ENCODE assay signal across 1 fruit fly cellular context in the genomic region with DNA sequence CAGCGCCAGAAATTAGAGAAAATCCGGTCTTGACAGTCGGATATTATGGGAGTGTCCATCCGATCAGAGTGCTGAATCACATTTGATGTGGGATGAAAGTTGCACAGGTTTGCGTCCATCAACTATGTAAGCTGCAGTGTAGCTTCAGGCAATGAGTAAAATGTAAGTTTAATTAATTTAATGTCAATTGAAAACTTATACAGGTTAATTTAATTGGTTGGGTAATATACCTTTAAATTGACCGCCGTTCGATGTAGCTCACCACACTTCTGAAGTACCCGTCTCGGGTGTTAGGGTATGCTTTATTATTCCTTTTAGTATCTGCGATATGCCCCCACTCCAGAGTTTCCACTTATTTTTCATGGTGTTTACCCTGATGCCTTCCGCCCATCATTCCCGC.
A peak's percentile ranks its signal among the peaks of the same experiment; 100 is the strongest.
TF ChIP-seq lines count a peak whose summit lies in the region.

No protein-coding gene starts in this region.

TF ChIP-seq in whole organism, embryonic, 481 proteins besides CTCF, POLR2A, EP300 and RAD21 (continued from another document):
- TF ChIP-seq cg (GFP tag; optimal IDR thresholded peaks at IDR 0.05; lab: Kevin White, UChicago) (no peak), twi (tag; optimal IDR thresholded peaks at IDR 0.05; lab: Kevin White, UChicago) (no peak), E2f2 (GFP tag; IDR thresholded peaks at IDR 0.05; lab: Robert Waterston, UW) (peak; percentile 36; the same call in 1 of the 2 replicates), CG17361 (GFP tag; IDR thresholded peaks at IDR 0.05; lab: Robert Waterston, UW) (0 out of 3 replicates have a peak, but pooled peaks have one; percentile 19), yki (optimal IDR thresholded peaks at IDR 0.05; lab: Kevin White, UChicago) (no peak), CG2120 (GFP tag; optimal IDR thresholded peaks at IDR 0.05; lab: Kevin White, UChicago) (peak; percentile 52), sc (optimal IDR thresholded peaks at IDR 0.05; lab: Kevin White, UChicago) (no peak), sc (GFP tag; optimal IDR thresholded peaks at IDR 0.05; lab: Kevin White, UChicago) (no peak), CG18476 (GFP tag; optimal IDR thresholded peaks at IDR 0.05; lab: Kevin White, UChicago) (no peak), CG17829 (tag; optimal IDR thresholded peaks at IDR 0.05; lab: Kevin White, UChicago) (no peak), Trl (optimal IDR thresholded peaks at IDR 0.05; lab: Kevin White, UChicago) (no peak), Trl (GFP tag; optimal IDR thresholded peaks at IDR 0.05; lab: Kevin White, UChicago) (no peak), Nf-YA (GFP tag; IDR thresholded peaks at IDR 0.05; lab: Robert Waterston, UW) (no peak), CG1792 (GFP tag; optimal IDR thresholded peaks at IDR 0.05; lab: Kevin White, UChicago) (no peak), CG9727 (GFP tag; optimal IDR thresholded peaks at IDR 0.05; lab: Kevin White, UChicago) (peak; percentile 13), ttk (GFP tag; IDR thresholded peaks at IDR 0.05; lab: Robert Waterston, UW) (peak; percentile 50; the same call in 1 of the 2 replicates), Dfd (GFP tag; optimal IDR thresholded peaks at IDR 0.05; lab: Kevin White, UChicago) (no peak), sob (GFP tag; IDR thresholded peaks at IDR 0.05; lab: Robert Waterston, UW) (0 out of 2 replicates have a peak, but pooled peaks have one; percentile 42), Spps (tag; optimal IDR thresholded peaks at IDR 0.05; lab: Kevin White, UChicago) (no peak), CG8281 (tag; optimal IDR thresholded peaks at IDR 0.05; lab: Kevin White, UChicago) (no peak), Optix (GFP tag; IDR thresholded peaks at IDR 0.05; lab: Robert Waterston, UW) (0 out of 3 replicates have a peak, but pooled peaks have one; percentile 18), Dbx (GFP tag; IDR thresholded peaks at IDR 0.05; lab: Robert Waterston, UW) (peak; percentile 66; the same call in 2 of the 3 replicates), al (GFP tag; IDR thresholded peaks at IDR 0.05; lab: Robert Waterston, UW) (0 out of 2 replicates have a peak, but pooled peaks have one; percentile 21), p53 (GFP tag; optimal IDR thresholded peaks at IDR 0.05; lab: Kevin White, UChicago) (no peak), CG3847 (GFP tag; IDR thresholded peaks at IDR 0.05; lab: Robert Waterston, UW) (no peak), lmd (GFP tag; IDR thresholded peaks at IDR 0.05; lab: Robert Waterston, UW) (peak; percentile 49), Fer2 (tag; optimal IDR thresholded peaks at IDR 0.05; lab: Kevin White, UChicago) (no peak), CG2875 (GFP tag; optimal IDR thresholded peaks at IDR 0.05; lab: Kevin White, UChicago) (no peak), slp2 (GFP tag; optimal IDR thresholded peaks at IDR 0.05; lab: Kevin White, UChicago) (no peak), CG12769 (tag; optimal IDR thresholded peaks at IDR 0.05; lab: Kevin White, UChicago) (peak; percentile 31), Deaf1 (tag; optimal IDR thresholded peaks at IDR 0.05; lab: Kevin White, UChicago) (no peak), CG2678 (tag; optimal IDR thresholded peaks at IDR 0.05; lab: Kevin White, UChicago) (peak; percentile 55), CG17912 (GFP tag; optimal IDR thresholded peaks at IDR 0.05; lab: Kevin White, UChicago) (no peak), CG16779 (GFP tag; IDR thresholded peaks at IDR 0.05; lab: Robert Waterston, UW) (no peak), CG12104 (GFP tag; optimal IDR thresholded peaks at IDR 0.05; lab: Kevin White, UChicago) (no peak), CG9932 (GFP tag; IDR thresholded peaks at IDR 0.05; lab: Robert Waterston, UW) (peak; percentile 39), tap (tag; optimal IDR thresholded peaks at IDR 0.05; lab: Kevin White, UChicago) (no peak), CG16815 (GFP tag; optimal IDR thresholded peaks at IDR 0.05; lab: Kevin White, UChicago) (no peak), gcm (GFP tag; optimal IDR thresholded peaks at IDR 0.05; lab: Kevin White, UChicago) (no peak), klu (GFP tag; IDR thresholded peaks at IDR 0.05; lab: Robert Waterston, UW) (0 out of 2 replicates have a peak, but pooled peaks have one; percentile 10), Oli (tag; optimal IDR thresholded peaks at IDR 0.05; lab: Kevin White, UChicago) (peak; percentile 12), CG6689 (GFP tag; IDR thresholded peaks at IDR 0.05; lab: Robert Waterston, UW) (peak; percentile 38), CG6791 (GFP tag; IDR thresholded peaks at IDR 0.05; lab: Robert Waterston, UW; ENCODE audit: partially characterized antibody) (no peak), ind (GFP tag; optimal IDR thresholded peaks at IDR 0.05; lab: Kevin White, UChicago) (no peak), CG10209 (GFP tag; optimal IDR thresholded peaks at IDR 0.05; lab: Kevin White, UChicago) (peak; percentile 15), eve (GFP tag; optimal IDR thresholded peaks at IDR 0.05; lab: Kevin White, UChicago) (no peak), CG17328 (GFP tag; IDR thresholded peaks at IDR 0.05; lab: Robert Waterston, UW) (peak; percentile 40; the same call in 1 of the 2 replicates), CG18599 (GFP tag; optimal IDR thresholded peaks at IDR 0.05; lab: Kevin White, UChicago) (peak; percentile 72), Hr51 (GFP tag; optimal IDR thresholded peaks at IDR 0.05; lab: Kevin White, UChicago) (peak in 1 of 2 experiments; percentile 28), CG12071 (GFP tag; optimal IDR thresholded peaks at IDR 0.05; lab: Kevin White, UChicago) (no peak), Rfx (GFP tag; IDR thresholded peaks at IDR 0.05; lab: Robert Waterston, UW) (peak; percentile 69), CG14441 (GFP tag; IDR thresholded peaks at IDR 0.05; lab: Robert Waterston, UW) (peak; percentile 58), CG8290 (GFP tag; optimal IDR thresholded peaks at IDR 0.05; lab: Kevin White, UChicago) (no peak), CG8290 (tag; optimal IDR thresholded peaks at IDR 0.05; lab: Kevin White, UChicago) (peak in 1 of 2 experiments; percentile 45), Fer1 (GFP tag; optimal IDR thresholded peaks at IDR 0.05; lab: Kevin White, UChicago) (peak; percentile 40), CG8478 (optimal IDR thresholded peaks at IDR 0.05; lab: Kevin White, UChicago) (no peak), wek (GFP tag; optimal IDR thresholded peaks at IDR 0.05; lab: Kevin White, UChicago) (no peak), gem (tag; optimal IDR thresholded peaks at IDR 0.05; lab: Kevin White, UChicago) (no peak), lilli (GFP tag; optimal IDR thresholded peaks at IDR 0.05; lab: Kevin White, UChicago) (peak; percentile 29), tll (GFP tag; optimal IDR thresholded peaks at IDR 0.05; lab: Kevin White, UChicago) (no peak), grn (GFP tag; optimal IDR thresholded peaks at IDR 0.05; lab: Kevin White, UChicago) (no peak), Atf-2 (GFP tag; optimal IDR thresholded peaks at IDR 0.05; lab: Kevin White, UChicago) (no peak), CG4360 (GFP tag; IDR thresholded peaks at IDR 0.05; lab: Robert Waterston, UW) (0 out of 2 replicates have a peak, but pooled peaks have one; percentile 15), CG7839 (tag; optimal IDR thresholded peaks at IDR 0.05; lab: Kevin White, UChicago) (peak; percentile 32), hkb (optimal IDR thresholded peaks at IDR 0.05; lab: Kevin White, UChicago) (no peak), hkb (GFP tag; IDR thresholded peaks at IDR 0.05; lab: Robert Waterston, UW) (peak; percentile 55; the same call in 1 of the 2 replicates), CG3281 (GFP tag; optimal IDR thresholded peaks at IDR 0.05; lab: Kevin White, UChicago) (peak; percentile 23), Hmr (GFP tag; optimal IDR thresholded peaks at IDR 0.05; lab: Kevin White, UChicago) (peak; percentile 23), B-H1 (GFP tag; IDR thresholded peaks at IDR 0.05; lab: Robert Waterston, UW) (peak; percentile 27; the same call in 1 of the 3 replicates), CG5180 (GFP tag; optimal IDR thresholded peaks at IDR 0.05; lab: Kevin White, UChicago) (no peak), MBD-R2 (GFP tag; IDR thresholded peaks at IDR 0.05; lab: Robert Waterston, UW) (peak; percentile 30; the same call in 1 of the 2 replicates), CG17359 (tag; optimal IDR thresholded peaks at IDR 0.05; lab: Kevin White, UChicago) (peak; percentile 11), prd (optimal IDR thresholded peaks at IDR 0.05; lab: Kevin White, UChicago) (no peak), prd (GFP tag; IDR thresholded peaks at IDR 0.05; lab: Robert Waterston, UW) (no peak; the same call in 1 of the 3 replicates), row (GFP tag; IDR thresholded peaks at IDR 0.05; lab: Robert Waterston, UW) (peak; percentile 68), dpn (GFP tag; optimal IDR thresholded peaks at IDR 0.05; lab: Kevin White, UChicago) (peak in 1 of 2 experiments; percentile 13), Ptx1 (GFP tag; IDR thresholded peaks at IDR 0.05; lab: Robert Waterston, UW) (peak; percentile 55), Xrp1 (GFP tag; IDR thresholded peaks at IDR 0.05; lab: Robert Waterston, UW) (0 out of 2 replicates have a peak, but pooled peaks have one; percentile 34), ssp (GFP tag; IDR thresholded peaks at IDR 0.05; lab: Robert Waterston, UW) (0 out of 2 replicates have a peak, but pooled peaks have one; percentile 16), CG11504 (tag; optimal IDR thresholded peaks at IDR 0.05; lab: Kevin White, UChicago) (peak; percentile 44), CG2889 (GFP tag; IDR thresholded peaks at IDR 0.05; lab: Robert Waterston, UW) (no peak), HHEX (GFP tag; optimal IDR thresholded peaks at IDR 0.05; lab: Kevin White, UChicago) (peak; percentile 38), crc (GFP tag; optimal IDR thresholded peaks at IDR 0.05; lab: Kevin White, UChicago) (no peak), NK7.1 (GFP tag; optimal IDR thresholded peaks at IDR 0.05; lab: Kevin White, UChicago) (no peak), CG15073 (GFP tag; optimal IDR thresholded peaks at IDR 0.05; lab: Kevin White, UChicago) (no peak), Dad (GFP tag; optimal IDR thresholded peaks at IDR 0.05; lab: Kevin White, UChicago) (no peak), CG6813 (GFP tag; optimal IDR thresholded peaks at IDR 0.05; lab: Kevin White, UChicago) (no peak), CG34422 (GFP tag; IDR thresholded peaks at IDR 0.05; lab: Robert Waterston, UW) (peak; percentile 54; the same call in 1 of the 3 replicates), Fer3 (tag; optimal IDR thresholded peaks at IDR 0.05; lab: Kevin White, UChicago) (peak; percentile 37), CG4730 (GFP tag; IDR thresholded peaks at IDR 0.05; lab: Robert Waterston, UW) (peak; percentile 54; the same call in 1 of the 2 replicates), stc (GFP tag; IDR thresholded peaks at IDR 0.05; lab: Robert Waterston, UW) (no peak), H15 (GFP tag; IDR thresholded peaks at IDR 0.05; lab: Robert Waterston, UW) (no peak), HLH3B (GFP tag; IDR thresholded peaks at IDR 0.05; lab: Robert Waterston, UW) (0 out of 2 replicates have a peak, but pooled peaks have one; percentile 15), danr (GFP tag; IDR thresholded peaks at IDR 0.05; lab: Robert Waterston, UW) (no peak), Dek (tag; optimal IDR thresholded peaks at IDR 0.05; lab: Kevin White, UChicago) (no peak), dmrt99B (tag; optimal IDR thresholded peaks at IDR 0.05; lab: Kevin White, UChicago) (peak; percentile 46), CG32767 (GFP tag; IDR thresholded peaks at IDR 0.05; lab: Robert Waterston, UW) (0 out of 2 replicates have a peak, but pooled peaks have one; percentile 10), Six4 (GFP tag; optimal IDR thresholded peaks at IDR 0.05; lab: Kevin White, UChicago) (no peak), Eip74EF (GFP tag; optimal IDR thresholded peaks at IDR 0.05; lab: Kevin White, UChicago) (no peak), CG3726 (GFP tag; IDR thresholded peaks at IDR 0.05; lab: Robert Waterston, UW) (no peak), CG4328 (GFP tag; optimal IDR thresholded peaks at IDR 0.05; lab: Kevin White, UChicago) (no peak), Med (GFP tag; lab: Kevin White, UChicago) (peak; percentile 69), ci (GFP tag; IDR thresholded peaks at IDR 0.05; lab: Robert Waterston, UW) (0 out of 3 replicates have a peak, but pooled peaks have one; percentile 47), CG16863 (GFP tag; optimal IDR thresholded peaks at IDR 0.05; lab: Kevin White, UChicago) (no peak), zfh1 (GFP tag; IDR thresholded peaks at IDR 0.05; lab: Robert Waterston, UW) (peak; percentile 56; the same call in 1 of the 3 replicates), Poxn (GFP tag; IDR thresholded peaks at IDR 0.05; lab: Robert Waterston, UW) (no peak), dysf (GFP tag; IDR thresholded peaks at IDR 0.05; lab: Robert Waterston, UW) (peak; percentile 46; the same call in 1 of the 3 replicates), repo (GFP tag; optimal IDR thresholded peaks at IDR 0.05; lab: Kevin White, UChicago) (no peak), fd96Cb (tag; optimal IDR thresholded peaks at IDR 0.05; lab: Kevin White, UChicago) (no peak), Elba2 (GFP tag; optimal IDR thresholded peaks at IDR 0.05; lab: Kevin White, UChicago) (no peak), CG8924 (tag; optimal IDR thresholded peaks at IDR 0.05; lab: Kevin White, UChicago) (no peak), Gug (GFP tag; IDR thresholded peaks at IDR 0.05; lab: Robert Waterston, UW) (0 out of 4 replicates have a peak, but pooled peaks have one; percentile 4), ranshi (GFP tag; IDR thresholded peaks at IDR 0.05; lab: Robert Waterston, UW) (0 out of 2 replicates have a peak, but pooled peaks have one; percentile 25), seq (GFP tag; IDR thresholded peaks at IDR 0.05; lab: Robert Waterston, UW) (0 out of 2 replicates have a peak, but pooled peaks have one; percentile 23), CG10366 (GFP tag; IDR thresholded peaks at IDR 0.05; lab: Robert Waterston, UW) (peak; percentile 39; the same call in 1 of the 2 replicates)
